Fruit fly (Drosophila melanogaster) Kc167 (cell line): ENCODE measurements around the gene CG13455.

Source experiments
- h ChIP-seq: fragments of >200 bp; optimal IDR thresholded peaks from 3 replicates; lab custom pipeline; 2018; ENCODE audit warnings: missing external identifiers
- psq ChIP-seq: fragments of >200 bp; optimal IDR thresholded peaks from 2 replicates; lab custom pipeline; 2017; ENCODE audit warnings: missing external identifiers
- ttk ChIP-seq: sonication (Bioruptor generic); optimal IDR thresholded peaks from 2 replicates; lab custom pipeline; 2017; ENCODE audit warnings: missing external identifiers

- TF ChIP-seq psq (no peak), h (lab: Kevin White, UChicago) (no peak), ttk (lab: Kevin White, UChicago) (no peak)
Measured at dm6 chr3L:15544455-15545415, 48.4 kb downstream of the CG13455 start.
